Worm (Caenorhabditis elegans): ENCODE data around the gene T13H5.1.

ce11 chrII:8484546-8484945 lies 24.3 kb downstream of the T13H5.1 start:
- TF ChIP-seq nhr-76 (tag; optimal IDR thresholded peaks at IDR 0.05) (no peak), nhr-28 (tag; optimal IDR thresholded peaks at IDR 0.05) (no peak), mab-5 (tag; optimal IDR thresholded peaks at IDR 0.05) (no peak), unc-39 (tag; optimal IDR thresholded peaks at IDR 0.05) (no peak), ces-1 (GFP tag; optimal IDR thresholded peaks at IDR 0.05) (no peak), unc-62 (GFP tag; optimal IDR thresholded peaks at IDR 0.05) (no peak), elt-1 (tag; optimal IDR thresholded peaks at IDR 0.05; ENCODE audit: borderline replicate concordance, insufficient read depth) (no peak), lin-32 (GFP tag; optimal IDR thresholded peaks at IDR 0.05) (no peak), ceh-83 (GFP tag; optimal IDR thresholded peaks at IDR 0.05) (no peak), pha-4 (tag; optimal IDR thresholded peaks at IDR 0.05) (no peak), unc-120 (tag; optimal IDR thresholded peaks at IDR 0.05; ENCODE audit: poor library complexity, severe bottlenecking) (no peak), nhr-237 (tag; optimal IDR thresholded peaks at IDR 0.05) (no peak), blmp-1 (tag; optimal IDR thresholded peaks at IDR 0.05) (no peak)
